Worm (Caenorhabditis elegans) whole organism, L4 larva: Measurements from ENCODE around the gene gcy-22.

Source experiments
- D1046.2 ChIP-seq: fragments of 200-800 bp; sonication (Bioruptor generic); IDR thresholded peaks from 2 replicates; pipeline ENCODE4 v1.3.6; 2022; ENCODE audit warnings: missing genetic modification characterization, missing compliant biosample characterization
- T26A8.4 ChIP-seq: fragments of 200-800 bp; sonication (Bioruptor generic); IDR thresholded peaks from 2 replicates; pipeline ENCODE4 v1.3.6; 2022; ENCODE audit warnings: missing genetic modification characterization, missing compliant biosample characterization
- Y105C5A.15 ChIP-seq: fragments of 200-800 bp; sonication (Bioruptor generic); IDR thresholded peaks from 2 replicates; pipeline ENCODE4 v1.3.6; 2022; ENCODE audit warnings: missing genetic modification characterization, missing compliant biosample characterization
- ZK546.5 ChIP-seq, 2 experiments: sonication (generic microtip); optimal IDR thresholded peaks; 2 replicates each; lab custom pipeline; 2017; ENCODE audit warnings: missing biosample characterization in 2 of 2, missing genetic modification characterization in 2 of 2
- aha-1 ChIP-seq: fragments of 150-350 bp; peaks from one replicate; lab custom pipeline; 2014; ENCODE audit warnings: missing biosample characterization, missing genetic modification characterization
- ama-1 ChIP-seq: fragments of 150-350 bp; optimal IDR thresholded peaks from 2 replicates; lab custom pipeline; 2014; ENCODE audit warnings: inconsistent platforms, mixed read lengths
- arid-1 ChIP-seq: fragments of 200-800 bp; sonication (Bioruptor generic); conservative IDR thresholded peaks from 2 replicates; pipeline ENCODE4 v1.3.6; 2022; ENCODE audit warnings: missing genetic modification reagents, missing genetic modification characterization, missing compliant biosample characterization
- ceh-32 ChIP-seq: sonication (generic microtip); optimal IDR thresholded peaks from 2 replicates; lab custom pipeline; 2016; ENCODE audit warnings: mild to moderate bottlenecking, missing genetic modification characterization, missing compliant biosample characterization; ENCODE audit not compliant: poor library complexity
- ces-1 ChIP-seq: fragments of 150-350 bp; sonication (generic microtip); optimal IDR thresholded peaks from 4 replicates; lab custom pipeline; 2014; ENCODE audit warnings: missing biosample characterization, missing genetic modification reagents, missing genetic modification characterization
- daf-12 ChIP-seq: fragments of 150-350 bp; optimal IDR thresholded peaks from 2 replicates; lab custom pipeline; 2014; ENCODE audit warnings: missing biosample characterization, missing genetic modification reagents, missing genetic modification characterization
- daf-16 ChIP-seq, 3 experiments: sonication (generic microtip); optimal IDR thresholded peaks; 2 replicates each; lab custom pipeline; 2016 to 2017; ENCODE audit warnings: missing genetic modification characterization in 3 of 3, missing genetic modification reagents in 3 of 3, mild to moderate bottlenecking in 2 of 3, missing compliant biosample characterization in 2 of 3, missing biosample characterization in 1 of 3, moderate library complexity in 1 of 3
- dmd-6 ChIP-seq: fragments of 200-800 bp; sonication (Bioruptor generic); IDR thresholded peaks from 2 replicates; pipeline ENCODE4 v1.3.6; 2022; ENCODE audit warnings: missing genetic modification reagents, missing genetic modification characterization, missing compliant biosample characterization
- dmd-9 ChIP-seq: fragments of 200-800 bp; sonication (Bioruptor generic); IDR thresholded peaks from 2 replicates; pipeline ENCODE4 v1.3.6; 2022; ENCODE audit warnings: missing genetic modification reagents, missing genetic modification characterization, missing compliant biosample characterization
- dve-1 ChIP-seq: sonication (generic microtip); optimal IDR thresholded peaks from 2 replicates; lab custom pipeline; 2017; ENCODE audit warnings: antibody characterized with exemption, mild to moderate bottlenecking, missing genetic modification characterization, missing compliant biosample characterization; ENCODE audit not compliant: insufficient read depth
- egl-27 ChIP-seq: sonication (generic microtip); optimal IDR thresholded peaks from 3 replicates; lab custom pipeline; 2017; ENCODE audit warnings: missing biosample characterization, missing genetic modification reagents, missing genetic modification characterization
- gei-8 ChIP-seq: fragments of 200-800 bp; sonication (Bioruptor generic); optimal IDR thresholded peaks from 2 replicates; lab custom pipeline; 2018; ENCODE audit warnings: mild to moderate bottlenecking, missing genetic modification characterization, missing compliant biosample characterization
- hif-1 ChIP-seq, 2 experiments: sonication (generic microtip); optimal IDR thresholded peaks; 2 replicates each; lab custom pipeline; 2016 to 2017; ENCODE audit warnings: missing compliant biosample characterization in 2 of 2, missing genetic modification characterization in 2 of 2, missing genetic modification reagents in 2 of 2, missing genotype in 2 of 2, mild to moderate bottlenecking in 1 of 2
- hlh-11 ChIP-seq: fragments of 200-800 bp; sonication (Bioruptor generic); optimal IDR thresholded peaks from 2 replicates; lab custom pipeline; 2018; ENCODE audit warnings: mild to moderate bottlenecking, missing genetic modification characterization, missing compliant biosample characterization
- hlh-30 ChIP-seq: sonication (generic microtip); optimal IDR thresholded peaks from 2 replicates; lab custom pipeline; 2017; ENCODE audit warnings: antibody characterized with exemption, mild to moderate bottlenecking, missing genetic modification characterization, missing compliant biosample characterization; ENCODE audit not compliant: insufficient read depth
- jun-1 ChIP-seq: fragments of 150-350 bp; optimal IDR thresholded peaks from 2 replicates; lab custom pipeline; 2014; ENCODE audit warnings: missing biosample characterization, missing genetic modification reagents, missing genetic modification characterization
- lin-1 ChIP-seq: fragments of 200-800 bp; sonication (Bioruptor generic); IDR thresholded peaks from 2 replicates; pipeline ENCODE4 v1.3.6; 2022; ENCODE audit warnings: missing genetic modification reagents, missing genetic modification characterization, missing compliant biosample characterization
- lin-13 ChIP-seq: fragments of 150-350 bp; optimal IDR thresholded peaks from 2 replicates; lab custom pipeline; 2014; ENCODE audit warnings: missing biosample characterization, missing genetic modification reagents, missing genetic modification characterization
- lin-15B ChIP-seq: fragments of 150-350 bp; sonication (generic microtip); optimal IDR thresholded peaks from 3 replicates; lab custom pipeline; 2014; ENCODE audit warnings: missing biosample characterization, missing genetic modification characterization
- lin-39 ChIP-seq: fragments of 150-350 bp; optimal IDR thresholded peaks from 2 replicates; lab custom pipeline; 2014; ENCODE audit warnings: missing biosample characterization, missing genetic modification reagents, missing genetic modification characterization
- lsy-2 ChIP-seq, 2 experiments: fragments of 150-350 bp in 1 of 2; sonication (generic microtip) in 1 of 2; optimal IDR thresholded peaks; 2 replicates each; lab custom pipeline; 2014 to 2017; ENCODE audit warnings: missing biosample characterization in 2 of 2, missing genetic modification characterization in 2 of 2
- mdt-29 ChIP-seq: fragments of 200-800 bp; sonication (Bioruptor generic); IDR thresholded peaks from 2 replicates; pipeline ENCODE4 v1.3.6; 2022; ENCODE audit warnings: missing genetic modification reagents, missing genetic modification characterization, missing compliant biosample characterization
- mep-1 ChIP-seq: fragments of 150-350 bp; sonication (generic microtip); optimal IDR thresholded peaks from 3 replicates; lab custom pipeline; 2014; ENCODE audit warnings: missing biosample characterization, missing genetic modification characterization
- mxl-3 ChIP-seq: fragments of 200-800 bp; sonication (Bioruptor generic); optimal IDR thresholded peaks from 2 replicates; lab custom pipeline; 2018; ENCODE audit warnings: mild to moderate bottlenecking, missing genetic modification characterization, missing compliant biosample characterization
- nhr-102 ChIP-seq: sonication (generic microtip); optimal IDR thresholded peaks from 2 replicates; lab custom pipeline; 2016; ENCODE audit warnings: mild to moderate bottlenecking, missing genetic modification characterization, moderate library complexity, missing compliant biosample characterization
- nhr-11 ChIP-seq: fragments of 150-350 bp; optimal IDR thresholded peaks from 2 replicates; lab custom pipeline; 2014; ENCODE audit warnings: missing biosample characterization, missing genetic modification characterization
- nhr-28 ChIP-seq: fragments of 150-350 bp; optimal IDR thresholded peaks from 2 replicates; lab custom pipeline; 2014; ENCODE audit warnings: missing biosample characterization, missing genetic modification characterization
- nhr-41 ChIP-seq: fragments of 200-800 bp; sonication (Bioruptor generic); IDR thresholded peaks from 2 replicates; pipeline ENCODE4 v1.3.6; 2022; ENCODE audit warnings: missing genetic modification reagents, missing genetic modification characterization, missing compliant biosample characterization
- nhr-42 ChIP-seq: fragments of 200-800 bp; sonication (Bioruptor generic); IDR thresholded peaks from 2 replicates; pipeline ENCODE4 v1.3.6; 2022; ENCODE audit warnings: missing genetic modification characterization, missing compliant biosample characterization
- nhr-76 ChIP-seq: fragments of 150-350 bp; optimal IDR thresholded peaks from 2 replicates; lab custom pipeline; 2014; ENCODE audit warnings: missing biosample characterization, missing genetic modification characterization
- pha-4 ChIP-seq, 2 experiments: fragments of 150-350 bp in 1 of 2; fragments of 200-800 bp in 1 of 2; sonication (Bioruptor generic) in 1 of 2; IDR thresholded peaks in 1 of 2; optimal IDR thresholded peaks in 1 of 2; 2 replicates each; pipeline versions ENCODE4 v1.3.6 to Lab custom; 2014 to 2022; ENCODE audit warnings: missing genetic modification characterization in 2 of 2, missing genetic modification reagents in 2 of 2, missing biosample characterization in 1 of 2, missing compliant biosample characterization in 1 of 2
- saeg-2 ChIP-seq: fragments of 200-800 bp; sonication (Bioruptor generic); IDR thresholded peaks from 2 replicates; pipeline ENCODE4 v1.3.6; 2022; ENCODE audit warnings: missing genetic modification reagents, missing genetic modification characterization, missing compliant biosample characterization
- set-16 ChIP-seq: fragments of 200-800 bp; sonication (Bioruptor generic); IDR thresholded peaks from 2 replicates; pipeline ENCODE4 v1.3.6; 2022; ENCODE audit warnings: missing genetic modification reagents, missing genetic modification characterization, missing compliant biosample characterization
- snpc-4 ChIP-seq: fragments of 150-350 bp; optimal IDR thresholded peaks from 2 replicates; lab custom pipeline; 2014; ENCODE audit warnings: missing biosample characterization, missing genetic modification characterization
- spr-1 ChIP-seq: sonication (generic microtip); optimal IDR thresholded peaks from 2 replicates; lab custom pipeline; 2016; ENCODE audit warnings: mild to moderate bottlenecking, missing genetic modification characterization, missing compliant biosample characterization
- tag-97 ChIP-seq: fragments of 200-800 bp; sonication (Bioruptor generic); IDR thresholded peaks from 2 replicates; pipeline ENCODE4 v1.3.6; 2022; ENCODE audit warnings: missing genetic modification characterization, missing compliant biosample characterization
- unc-39 ChIP-seq: sonication (generic microtip); optimal IDR thresholded peaks from 2 replicates; lab custom pipeline; 2017; ENCODE audit warnings: missing biosample characterization, missing genetic modification characterization
- unc-62 ChIP-seq, 3 experiments: fragments of 150-350 bp in 1 of 3; sonication (generic microtip); optimal IDR thresholded peaks in 2 of 3; peaks in 1 of 3; 1 replicate in 1 of 3; 2 replicates in 2 of 3; lab custom pipeline; 2014 to 2017; ENCODE audit warnings: missing biosample characterization in 3 of 3, missing genetic modification characterization in 3 of 3, missing genetic modification reagents in 3 of 3, missing genotype in 1 of 3
- vab-7 ChIP-seq: fragments of 200-800 bp; sonication (Bioruptor generic); IDR thresholded peaks from 2 replicates; pipeline ENCODE4 v1.3.6; 2022; ENCODE audit warnings: missing genetic modification reagents, missing genetic modification characterization, missing compliant biosample characterization
- zfp-2 ChIP-seq: sonication (generic microtip); optimal IDR thresholded peaks from 2 replicates; lab custom pipeline; 2016; ENCODE audit warnings: mild to moderate bottlenecking, missing genetic modification characterization, missing compliant biosample characterization
- zip-2 ChIP-seq: fragments of 150-350 bp; optimal IDR thresholded peaks from 2 replicates; lab custom pipeline; 2014; ENCODE audit warnings: missing biosample characterization, missing genetic modification characterization
- ztf-7 ChIP-seq: fragments of 150-350 bp; optimal IDR thresholded peaks from 2 replicates; lab custom pipeline; 2014; ENCODE audit warnings: missing biosample characterization, missing genetic modification characterization

The gcy-22 gene

ce11 chrV:20785848-20786225 lies 39.0 kb downstream of the gcy-22 start (continued):
- TF ChIP-seq tag-97 (GFP tag; lab: Robert Waterston, UW) (no peak), nhr-28 (tag; lab: Kevin White, UChicago) (peak; percentile 17), zip-2 (tag; lab: Kevin White, UChicago) (no peak), daf-16 (GFP tag; optimal IDR thresholded peaks at IDR 0.05; lab: Kevin White, UChicago) (no peak), daf-16 (tag; optimal IDR thresholded peaks at IDR 0.05; lab: Kevin White, UChicago) (peak; percentile 63), dmd-9 (GFP tag; lab: Robert Waterston, UW) (no peak), lin-1 (no peak)

ce11 chrV:20785050-20785847 lies 39.6 kb downstream of the gcy-22 start:
- TF ChIP-seq zfp-2 (tag; lab: Kevin White, UChicago) (no peak), hlh-30 (tag; lab: Kevin White, UChicago) (peak; percentile 10), nhr-102 (tag; lab: Kevin White, UChicago) (peak; percentile 59), lin-39 (no peak), set-16 (no peak), snpc-4 (tag; lab: Kevin White, UChicago) (no peak), T26A8.4 (GFP tag; lab: Robert Waterston, UW) (no peak), spr-1 (no peak), D1046.2 (GFP tag; lab: Robert Waterston, UW) (no peak), lin-15B (tag; lab: Kevin White, UChicago) (no peak), hlh-11 (no peak), ceh-32 (tag; lab: Kevin White, UChicago) (no peak), ZK546.5 (tag; optimal IDR thresholded peaks at IDR 0.05; lab: Kevin White, UChicago) (no peak), daf-12 (tag; lab: Kevin White, UChicago) (no peak), lin-13 (GFP tag; lab: Kevin White, UChicago) (no peak), gei-8 (no peak), mxl-3 (GFP tag; lab: Kevin White, UChicago) (no peak), lin-1 (no peak), daf-16 (GFP tag; optimal IDR thresholded peaks at IDR 0.05; lab: Kevin White, UChicago) (no peak), daf-16 (tag; optimal IDR thresholded peaks at IDR 0.05; lab: Kevin White, UChicago) (peak; percentile 7), ces-1 (no peak), mdt-29 (GFP tag; lab: Robert Waterston, UW) (0 out of 2 replicates have a peak, but pooled peaks have one; percentile 8), jun-1 (tag; lab: Kevin White, UChicago) (no peak), pha-4 (GFP tag; IDR thresholded peaks at IDR 0.05; lab: Robert Waterston, UW) (peak; percentile 12; the same call in 1 of the 2 replicates), pha-4 (tag; optimal IDR thresholded peaks at IDR 0.05; lab: Kevin White, UChicago) (no peak), nhr-11 (tag; lab: Kevin White, UChicago) (no peak), saeg-2 (GFP tag; lab: Robert Waterston, UW) (no peak), nhr-41 (GFP tag; lab: Robert Waterston, UW) (no peak), ztf-7 (no peak), lsy-2 (tag; optimal IDR thresholded peaks at IDR 0.05; lab: Kevin White, UChicago) (no peak), egl-27 (tag; lab: Kevin White, UChicago) (no peak), mep-1 (tag; lab: Kevin White, UChicago) (peak; percentile 63), unc-39 (no peak), dve-1 (tag; lab: Kevin White, UChicago) (peak; percentile 25), dmd-6 (no peak), ama-1 (peak; percentile 84), nhr-76 (tag; lab: Kevin White, UChicago) (no peak), aha-1 (tag; lab: Kevin White, UChicago) (peak; percentile 64), hif-1 (tag; optimal IDR thresholded peaks at IDR 0.05; lab: Kevin White, UChicago) (peak; percentile 30 to 52), unc-62 (GFP tag; optimal IDR thresholded peaks at IDR 0.05 in 1 of 2; lab: Kevin White, UChicago) (no peak), unc-62 (tag; optimal IDR thresholded peaks at IDR 0.05; lab: Kevin White, UChicago) (no peak), vab-7 (GFP tag; lab: Robert Waterston, UW) (no peak), Y105C5A.15 (no peak), nhr-42 (GFP tag; lab: Robert Waterston, UW) (peak; percentile 14; the same call in 1 of the 2 replicates), arid-1 (GFP tag; lab: Robert Waterston, UW) (no peak)
